Worm (Caenorhabditis elegans) whole organism, L4/young adult: Measurements from ENCODE around the gene M176.5.

Experiments
- W03F9.2 ChIP-seq: fragments of 150-350 bp; optimal IDR thresholded peaks from 2 replicates; lab custom pipeline; 2014; ENCODE audit warnings: missing biosample characterization, missing genetic modification characterization
- dao-5 ChIP-seq: sonication (generic microtip); optimal IDR thresholded peaks from 2 replicates; lab custom pipeline; 2016; ENCODE audit warnings: missing genotype, missing genetic modification characterization, moderate library complexity, missing compliant biosample characterization
- him-1 ChIP-seq: sonication (generic microtip); optimal IDR thresholded peaks from 2 replicates; lab custom pipeline; 2016; ENCODE audit warnings: missing genotype, missing genetic modification reagents, missing genetic modification characterization, missing compliant biosample characterization

DNA sequence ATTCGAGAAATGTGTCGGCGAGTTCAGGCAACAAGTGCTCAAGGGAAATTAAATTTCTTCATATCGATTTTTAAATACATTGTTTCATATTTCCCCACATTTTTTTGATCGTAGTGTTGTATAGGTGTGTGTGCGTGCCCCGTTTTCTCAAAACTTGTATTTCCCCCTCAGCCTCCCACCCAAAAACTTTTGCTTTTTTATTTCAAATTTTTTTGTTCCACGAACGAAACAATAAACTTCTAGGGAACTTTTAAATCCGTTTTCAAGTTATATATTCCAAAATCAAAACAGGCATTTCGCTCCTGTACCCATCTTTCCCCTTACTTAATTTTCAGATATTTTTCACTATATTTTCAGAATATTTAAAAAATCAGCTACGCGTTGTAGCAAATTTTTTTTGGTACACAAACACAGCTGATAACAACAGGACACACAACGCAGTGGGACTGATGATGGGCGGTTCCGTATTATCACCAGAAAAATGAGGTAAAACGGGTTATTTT, 9.4 kb downstream of the M176.5 start, which contains the start of the genes M176.4 and M176.16:
- TF ChIP-seq him-1 (tag; lab: Kevin White, UChicago) (no peak), dao-5 (tag; lab: Kevin White, UChicago) (no peak), W03F9.2 (tag; lab: Kevin White, UChicago) (no peak)
